Worm (Caenorhabditis elegans) whole organism, young adult: Measurements from ENCODE around the gene EEED8.15.
A peak's percentile ranks its signal among the peaks of the same experiment; 100 is the strongest.

Source experiments
- B0035.1 ChIP-seq: sonication (generic microtip); optimal IDR thresholded peaks from 2 replicates; lab custom pipeline; 2016; ENCODE audit warnings: missing genetic modification characterization, mild to moderate bottlenecking, missing compliant biosample characterization, missing genotype, missing genetic modification reagents
- D2030.7 ChIP-seq: fragments of 200-800 bp; sonication (Bioruptor generic); IDR thresholded peaks from 2 replicates; pipeline ENCODE4 v1.3.6; 2022; ENCODE audit warnings: missing genetic modification reagents, missing genetic modification characterization, missing compliant biosample characterization
- F33H1.4 ChIP-seq: fragments of 200-800 bp; sonication (Bioruptor generic); IDR thresholded peaks from 2 replicates; pipeline ENCODE4 v1.3.6; 2022; ENCODE audit warnings: missing genetic modification reagents, missing genetic modification characterization, missing compliant biosample characterization
- F37B4.10 ChIP-seq: fragments of 200-800 bp; sonication (Bioruptor generic); IDR thresholded peaks from 2 replicates; pipeline ENCODE4 v1.3.6; 2022; ENCODE audit warnings: missing genetic modification characterization, missing compliant biosample characterization
- F49E8.2 ChIP-seq: sonication (generic microtip); optimal IDR thresholded peaks from 3 replicates; lab custom pipeline; 2017; ENCODE audit warnings: missing genetic modification characterization, mild to moderate bottlenecking, missing compliant biosample characterization, antibody characterized with exemption, moderate library complexity; ENCODE audit not compliant: insufficient read depth
- F57A8.1 ChIP-seq: fragments of 200-800 bp; sonication (Bioruptor generic); optimal IDR thresholded peaks from 2 replicates; lab custom pipeline; 2018; ENCODE audit warnings: mild to moderate bottlenecking, missing genetic modification characterization, moderate library complexity, missing compliant biosample characterization
- K11D2.4 ChIP-seq: fragments of 200-800 bp; sonication (Bioruptor generic); IDR thresholded peaks from 2 replicates; pipeline ENCODE4 v1.3.6; 2022; ENCODE audit warnings: missing genetic modification reagents, missing genetic modification characterization, missing compliant biosample characterization
- K12H6.12 ChIP-seq: fragments of 200-800 bp; sonication (Bioruptor generic); optimal IDR thresholded peaks from 2 replicates; lab custom pipeline; 2018; ENCODE audit warnings: mild to moderate bottlenecking, missing genetic modification characterization, missing compliant biosample characterization
- T07F8.4 ChIP-seq: sonication (generic microtip); optimal IDR thresholded peaks from 2 replicates; lab custom pipeline; 2016; ENCODE audit warnings: mild to moderate bottlenecking, missing genetic modification characterization, moderate library complexity, missing compliant biosample characterization
- Y56A3A.18 ChIP-seq: fragments of 200-800 bp; sonication (Bioruptor generic); IDR thresholded peaks from 2 replicates; pipeline ENCODE4 v1.3.6; 2022; ENCODE audit warnings: missing genetic modification reagents, missing genetic modification characterization, missing compliant biosample characterization
- Y79H2A.3 ChIP-seq: fragments of 200-800 bp; sonication (Bioruptor generic); conservative IDR thresholded peaks from 2 replicates; pipeline ENCODE4 v1.3.6; 2022; ENCODE audit warnings: missing genetic modification reagents, missing genetic modification characterization, missing compliant biosample characterization
- ZK185.1 ChIP-seq: sonication (generic microtip); optimal IDR thresholded peaks from 2 replicates; lab custom pipeline; 2016; ENCODE audit warnings: mild to moderate bottlenecking, missing genetic modification characterization, missing compliant biosample characterization; ENCODE audit not compliant: poor library complexity, severe bottlenecking
- akir-1 ChIP-seq: fragments of 200-800 bp; sonication (Bioruptor generic); optimal IDR thresholded peaks from 2 replicates; lab custom pipeline; 2018; ENCODE audit warnings: mild to moderate bottlenecking, missing genetic modification characterization, moderate library complexity, missing compliant biosample characterization
- aptf-3 ChIP-seq: fragments of 200-800 bp; sonication (Bioruptor generic); IDR thresholded peaks from 2 replicates; pipeline ENCODE4 v1.3.6; 2022; ENCODE audit warnings: missing genetic modification characterization, missing compliant biosample characterization
- atf-7 ChIP-seq: sonication (generic microtip); optimal IDR thresholded peaks from 2 replicates; lab custom pipeline; 2017; ENCODE audit warnings: mild to moderate bottlenecking, missing genetic modification characterization, missing compliant biosample characterization
- ccch-3 ChIP-seq: fragments of 200-800 bp; sonication (Bioruptor generic); optimal IDR thresholded peaks from 2 replicates; lab custom pipeline; 2018; ENCODE audit warnings: mild to moderate bottlenecking, missing genetic modification characterization, missing compliant biosample characterization
- ceh-100 ChIP-seq: fragments of 200-800 bp; sonication (Bioruptor generic); IDR thresholded peaks from 2 replicates; pipeline ENCODE4 v1.3.6; 2022; ENCODE audit warnings: missing genetic modification reagents, missing genetic modification characterization, missing compliant biosample characterization
- ceh-27 ChIP-seq: fragments of 200-800 bp; sonication (Bioruptor generic); optimal IDR thresholded peaks from 2 replicates; lab custom pipeline; 2018; ENCODE audit warnings: mild to moderate bottlenecking, missing genetic modification characterization, moderate library complexity, missing compliant biosample characterization
- ceh-91 ChIP-seq: fragments of 200-800 bp; sonication (Bioruptor generic); IDR thresholded peaks from 2 replicates; pipeline ENCODE4 v1.3.6; 2022; ENCODE audit warnings: missing genetic modification reagents, missing genetic modification characterization, missing compliant biosample characterization
- chd-7 ChIP-seq: sonication (generic microtip); optimal IDR thresholded peaks from 2 replicates; lab custom pipeline; 2016; ENCODE audit warnings: mild to moderate bottlenecking, missing genetic modification characterization, moderate library complexity, missing compliant biosample characterization
- dox-1 ChIP-seq: fragments of 200-800 bp; sonication (Bioruptor generic); IDR thresholded peaks from 2 replicates; pipeline ENCODE4 v1.3.6; 2022; ENCODE audit warnings: missing genetic modification reagents, missing genetic modification characterization, missing compliant biosample characterization
- dpl-1 ChIP-seq: fragments of 150-350 bp; optimal IDR thresholded peaks from 2 replicates; lab custom pipeline; 2014; ENCODE audit warnings: missing biosample characterization, missing genetic modification reagents, missing genetic modification characterization
- egrh-3 ChIP-seq: fragments of 200-800 bp; sonication (Bioruptor generic); IDR thresholded peaks from 2 replicates; pipeline ENCODE4 v1.3.6; 2022; ENCODE audit warnings: missing genetic modification reagents, missing genetic modification characterization, missing compliant biosample characterization
- gei-17 ChIP-seq: fragments of 200-800 bp; sonication (Bioruptor generic); optimal IDR thresholded peaks from 2 replicates; lab custom pipeline; 2018; ENCODE audit warnings: mild to moderate bottlenecking, missing genetic modification characterization, missing compliant biosample characterization
- him-1 ChIP-seq: sonication (generic microtip); optimal IDR thresholded peaks from 2 replicates; lab custom pipeline; 2016; ENCODE audit warnings: missing genotype, missing genetic modification reagents, missing genetic modification characterization, missing compliant biosample characterization
- hmg-1.2 ChIP-seq: fragments of 200-800 bp; sonication (Bioruptor generic); IDR thresholded peaks from 2 replicates; pipeline ENCODE4 v1.3.6; 2022; ENCODE audit warnings: missing genetic modification reagents, missing genetic modification characterization, missing compliant biosample characterization
- hrde-1 ChIP-seq: sonication (generic microtip); optimal IDR thresholded peaks from 2 replicates; lab custom pipeline; 2016; ENCODE audit warnings: missing genetic modification characterization, mild to moderate bottlenecking, missing compliant biosample characterization, moderate library complexity, missing genotype, missing genetic modification reagents, borderline replicate concordance
- lag-1 ChIP-seq: fragments of 200-800 bp; sonication (Bioruptor generic); IDR thresholded peaks from 2 replicates; pipeline ENCODE4 v1.3.6; 2022; ENCODE audit warnings: missing genetic modification reagents, missing genetic modification characterization, missing compliant biosample characterization
- lin-35 ChIP-seq, 3 experiments: fragments of 150-350 bp in 2 of 3; sonication (generic microtip) in 1 of 3; optimal IDR thresholded peaks; 2 replicates each; lab custom pipeline; 2014 to 2018; ENCODE audit warnings: missing biosample characterization in 3 of 3, missing genetic modification characterization in 3 of 3, missing genetic modification reagents in 3 of 3
- lin-40 ChIP-seq: sonication (generic microtip); optimal IDR thresholded peaks from 2 replicates; lab custom pipeline; 2016; ENCODE audit warnings: missing genetic modification characterization, mild to moderate bottlenecking, missing compliant biosample characterization, missing genotype, missing genetic modification reagents
- lin-54 ChIP-seq: fragments of 200-800 bp; sonication (Bioruptor generic); optimal IDR thresholded peaks from 2 replicates; lab custom pipeline; 2018; ENCODE audit warnings: mild to moderate bottlenecking, missing genetic modification characterization, missing compliant biosample characterization
- lsy-27 ChIP-seq: sonication (generic microtip); optimal IDR thresholded peaks from 2 replicates; lab custom pipeline; 2017; ENCODE audit warnings: missing genetic modification characterization, mild to moderate bottlenecking, missing compliant biosample characterization, antibody characterized with exemption, missing genotype, borderline replicate concordance; ENCODE audit not compliant: insufficient read depth
- madf-10 ChIP-seq: sonication (generic microtip); optimal IDR thresholded peaks from 2 replicates; lab custom pipeline; 2016; ENCODE audit warnings: mild to moderate bottlenecking, missing genetic modification characterization, missing compliant biosample characterization
- madf-6 ChIP-seq: fragments of 200-800 bp; sonication (Bioruptor generic); IDR thresholded peaks from 2 replicates; pipeline ENCODE4 v1.3.6; 2022; ENCODE audit warnings: missing genetic modification reagents, missing genetic modification characterization, missing compliant biosample characterization
- mcd-1 ChIP-seq: fragments of 200-800 bp; sonication (Bioruptor generic); IDR thresholded peaks from 2 replicates; pipeline ENCODE4 v1.3.6; 2022; ENCODE audit warnings: missing genetic modification reagents, missing genetic modification characterization, missing compliant biosample characterization
- nfya-1 ChIP-seq: sonication (generic microtip); optimal IDR thresholded peaks from 2 replicates; lab custom pipeline; 2017; ENCODE audit warnings: antibody characterized with exemption, missing compliant biosample characterization, missing genetic modification characterization, borderline replicate concordance; ENCODE audit not compliant: insufficient read depth
- nhr-179 ChIP-seq: sonication (generic microtip); optimal IDR thresholded peaks from 2 replicates; lab custom pipeline; 2016; ENCODE audit warnings: mild to moderate bottlenecking, missing genetic modification characterization, missing compliant biosample characterization
- nhr-80 ChIP-seq: sonication (generic microtip); optimal IDR thresholded peaks from 2 replicates; lab custom pipeline; 2016; ENCODE audit warnings: missing genetic modification characterization, missing compliant biosample characterization
- pbrm-1 ChIP-seq: fragments of 200-800 bp; sonication (Bioruptor generic); IDR thresholded peaks from 2 replicates; pipeline ENCODE4 v1.3.6; 2022; ENCODE audit warnings: missing genetic modification reagents, missing genetic modification characterization, missing compliant biosample characterization
- pha-4 ChIP-seq: fragments of 150-350 bp; sonication (generic microtip); optimal IDR thresholded peaks from 2 replicates; lab custom pipeline; 2014; ENCODE audit warnings: missing biosample characterization, missing genetic modification reagents, missing genetic modification characterization
- tbx-9 ChIP-seq: sonication (generic microtip); optimal IDR thresholded peaks from 2 replicates; lab custom pipeline; 2016; ENCODE audit warnings: borderline replicate concordance, missing genetic modification characterization, inconsistent platforms, missing compliant biosample characterization
- unc-62 ChIP-seq: fragments of 150-350 bp; optimal IDR thresholded peaks from 2 replicates; lab custom pipeline; 2014; ENCODE audit warnings: missing biosample characterization, missing genetic modification reagents, missing genetic modification characterization
- xnd-1 ChIP-seq: sonication (generic microtip); optimal IDR thresholded peaks from 2 replicates; lab custom pipeline; 2016; ENCODE audit warnings: missing genotype, missing genetic modification reagents, missing genetic modification characterization, missing compliant biosample characterization
- zim-3 ChIP-seq: sonication (generic microtip); optimal IDR thresholded peaks from 2 replicates; lab custom pipeline; 2017; ENCODE audit warnings: mild to moderate bottlenecking, missing genetic modification characterization, moderate library complexity, missing compliant biosample characterization
- ztf-22 ChIP-seq: fragments of 200-800 bp; sonication (Bioruptor generic); optimal IDR thresholded peaks from 2 replicates; lab custom pipeline; 2018; ENCODE audit warnings: mild to moderate bottlenecking, missing genetic modification characterization, moderate library complexity, missing compliant biosample characterization
- ztf-28 ChIP-seq: fragments of 200-800 bp; sonication (Bioruptor generic); IDR thresholded peaks from 2 replicates; pipeline ENCODE4 v1.3.6; 2022; ENCODE audit warnings: missing genetic modification reagents, missing genetic modification characterization, missing compliant biosample characterization
- ztf-3 ChIP-seq: fragments of 200-800 bp; sonication (Bioruptor generic); optimal IDR thresholded peaks from 2 replicates; lab custom pipeline; 2018; ENCODE audit warnings: mild to moderate bottlenecking, missing genetic modification characterization, missing compliant biosample characterization

Gene EEED8.15

DNA sequence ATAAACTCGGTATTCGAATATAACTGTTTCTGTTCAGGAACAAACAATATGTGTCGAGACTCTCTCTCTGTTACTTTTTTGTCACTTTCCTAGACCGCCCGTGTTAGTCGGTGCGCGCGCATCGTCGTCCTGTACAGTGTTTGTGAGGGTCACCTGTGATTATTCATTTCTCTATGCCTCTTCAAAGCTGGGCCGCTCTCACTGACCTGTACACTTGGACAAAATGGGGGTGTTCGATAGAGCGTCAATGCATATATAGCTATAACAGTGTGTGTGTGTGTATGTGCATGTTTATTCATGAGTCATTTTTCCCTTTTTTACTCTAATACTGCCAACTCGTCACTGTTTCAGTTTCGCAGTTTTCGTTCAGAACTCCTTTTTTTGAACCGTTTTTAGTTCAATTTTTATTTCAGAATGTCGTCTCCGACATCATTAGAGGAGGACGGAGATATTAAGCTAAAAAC lies 39.4 kb upstream of the EEED8.15 start, which contains the start of gene pkc-3 (continued):
- TF ChIP-seq nhr-80 (tag; lab: Kevin White, UChicago) (peak; percentile 97), dox-1 (GFP tag; lab: Robert Waterston, UW) (peak; percentile 91), ceh-91 (GFP tag; lab: Robert Waterston, UW) (no peak), aptf-3 (no peak), gei-17 (GFP tag; lab: Kevin White, UChicago) (peak; percentile 10), lin-54 (peak; percentile 63), ztf-3 (GFP tag; lab: Kevin White, UChicago) (no peak), lin-35 (GFP tag; optimal IDR thresholded peaks at IDR 0.05; lab: Kevin White, UChicago) (peak in 1 of 3 experiments; percentile 47), mcd-1 (GFP tag; lab: Robert Waterston, UW) (peak; percentile 47; the same call in 1 of the 2 replicates), hrde-1 (tag; lab: Kevin White, UChicago) (peak; percentile 3), nfya-1 (tag; lab: Kevin White, UChicago) (no peak), unc-62 (GFP tag; lab: Kevin White, UChicago) (no peak), Y79H2A.3 (GFP tag; lab: Robert Waterston, UW) (0 out of 2 replicates have a peak, but pooled peaks have one; percentile 33), B0035.1 (tag; lab: Kevin White, UChicago) (peak; percentile 28), lag-1 (no peak), K11D2.4 (GFP tag; lab: Robert Waterston, UW) (no peak), hmg-1.2 (GFP tag; lab: Robert Waterston, UW) (peak; percentile 59), ccch-3 (GFP tag; lab: Kevin White, UChicago) (no peak), pbrm-1 (peak; percentile 58), nhr-179 (tag; lab: Kevin White, UChicago) (no peak), ceh-27 (GFP tag; lab: Kevin White, UChicago) (peak; percentile 65), tbx-9 (tag; lab: Kevin White, UChicago) (no peak), ZK185.1 (peak; percentile 47), F33H1.4 (peak; percentile 29; the same call in 1 of the 2 replicates), ceh-100 (GFP tag; lab: Robert Waterston, UW) (peak; percentile 23; the same call in 1 of the 2 replicates), xnd-1 (peak; percentile 32), madf-10 (tag; lab: Kevin White, UChicago) (peak; percentile 38), pha-4 (tag; lab: Kevin White, UChicago) (peak; percentile 54), egrh-3 (peak; percentile 35; the same call in 1 of the 2 replicates), F57A8.1 (no peak), F49E8.2 (tag; lab: Kevin White, UChicago) (peak; percentile 28), K12H6.12 (tag; lab: Kevin White, UChicago) (peak; percentile 40), zim-3 (tag; lab: Kevin White, UChicago) (no peak), lsy-27 (tag; lab: Kevin White, UChicago) (no peak), akir-1 (no peak), ztf-22 (GFP tag; lab: Kevin White, UChicago) (peak; percentile 34), chd-7 (tag; lab: Kevin White, UChicago) (peak; percentile 82), Y56A3A.18 (peak; percentile 84; the same call in 1 of the 2 replicates), dpl-1 (GFP tag; lab: Kevin White, UChicago) (no peak), lin-40 (tag; lab: Kevin White, UChicago) (peak; percentile 62), F37B4.10 (GFP tag; lab: Robert Waterston, UW) (0 out of 2 replicates have a peak, but pooled peaks have one; percentile 7), atf-7 (tag; lab: Kevin White, UChicago) (peak; percentile 76), ztf-28 (GFP tag; lab: Robert Waterston, UW) (no peak), him-1 (no peak), D2030.7 (GFP tag; lab: Robert Waterston, UW) (peak; percentile 25; the same call in 1 of the 2 replicates), madf-6 (GFP tag; lab: Robert Waterston, UW) (peak; percentile 70; the same call in 1 of the 2 replicates), T07F8.4 (tag; lab: Kevin White, UChicago) (no peak)
